Fruit fly (Drosophila melanogaster) whole organism, pupa: ENCODE data around the gene mthl8.

Source experiments
- CG10348 ChIP-seq: fragments of 200-800 bp; sonication (Bioruptor generic); IDR thresholded peaks from 2 replicates; pipeline ENCODE4 v1.3.6; 2022; ENCODE audit warnings: missing biosample characterization, missing genetic modification characterization
- CG12605 ChIP-seq: fragments of 200-800 bp; sonication (Bioruptor generic); IDR thresholded peaks from 2 replicates; pipeline ENCODE4 v1.3.6; 2022; ENCODE audit warnings: missing biosample characterization, missing genetic modification characterization
- CG13204 ChIP-seq: fragments of 200-800 bp; sonication (Bioruptor generic); optimal IDR thresholded peaks from 2 replicates; lab custom pipeline; 2018; ENCODE audit warnings: missing biosample characterization, mild to moderate bottlenecking, missing genetic modification characterization, moderate library complexity
- CG14655 ChIP-seq: fragments of 200-800 bp; sonication (Bioruptor generic); optimal IDR thresholded peaks from 3 replicates; lab custom pipeline; 2017; ENCODE audit warnings: mild to moderate bottlenecking, missing biosample characterization, missing genetic modification reagents, missing genetic modification characterization
- CG15710 ChIP-seq: fragments of 200-800 bp; sonication (Bioruptor generic); optimal IDR thresholded peaks from 2 replicates; lab custom pipeline; 2018; ENCODE audit warnings: missing biosample characterization, mild to moderate bottlenecking, missing genetic modification characterization, moderate library complexity
- CG17806 ChIP-seq: fragments of 200-800 bp; sonication (Bioruptor generic); optimal IDR thresholded peaks from 2 replicates; lab custom pipeline; 2018; ENCODE audit warnings: missing biosample characterization, mild to moderate bottlenecking, missing genetic modification characterization, moderate library complexity
- CG32121 ChIP-seq: fragments of 200-800 bp; sonication (Bioruptor generic); IDR thresholded peaks from 2 replicates; pipeline ENCODE4 v1.3.6; 2022; ENCODE audit warnings: missing biosample characterization, missing genetic modification characterization
- CG34367 ChIP-seq: fragments of 200-800 bp; sonication (Bioruptor generic); optimal IDR thresholded peaks from 2 replicates; lab custom pipeline; 2018; ENCODE audit warnings: missing biosample characterization, mild to moderate bottlenecking, missing genetic modification characterization
- CG4496 ChIP-seq: fragments of 200-800 bp; sonication (Bioruptor generic); IDR thresholded peaks from 3 replicates; pipeline ENCODE4 v1.3.6; 2022; ENCODE audit warnings: missing biosample characterization, missing genetic modification characterization
- CG8159 ChIP-seq: fragments of 200-800 bp; sonication (Bioruptor generic); optimal IDR thresholded peaks from 3 replicates; lab custom pipeline; 2018; ENCODE audit warnings: missing biosample characterization, mild to moderate bottlenecking, missing genetic modification characterization, moderate library complexity
- CG8301 ChIP-seq: fragments of 200-800 bp; sonication (Bioruptor generic); optimal IDR thresholded peaks from 2 replicates; lab custom pipeline; 2018; ENCODE audit warnings: missing biosample characterization, mild to moderate bottlenecking, missing genetic modification characterization
- CG9948 ChIP-seq: fragments of 200-800 bp; sonication (Bioruptor generic); optimal IDR thresholded peaks from 2 replicates; lab custom pipeline; 2018; ENCODE audit warnings: missing biosample characterization, mild to moderate bottlenecking, missing genetic modification characterization, moderate library complexity
- D1 ChIP-seq: fragments of 200-800 bp; sonication (Bioruptor generic); optimal IDR thresholded peaks from 2 replicates; lab custom pipeline; 2018; ENCODE audit warnings: missing biosample characterization, mild to moderate bottlenecking, missing genetic modification characterization, moderate library complexity
- EcR ChIP-seq: fragments of 200-800 bp; sonication (Bioruptor generic); optimal IDR thresholded peaks from 3 replicates; lab custom pipeline; 2019; ENCODE audit warnings: missing biosample characterization, missing genetic modification characterization, mild to moderate bottlenecking, moderate library complexity, missing genetic modification reagents
- Ets98B ChIP-seq: fragments of 200-800 bp; sonication (Bioruptor generic); IDR thresholded peaks from 2 replicates; pipeline ENCODE4 v1.3.6; 2022; ENCODE audit warnings: missing biosample characterization, missing genetic modification characterization
- Pif1A ChIP-seq: fragments of 200-800 bp; sonication (Bioruptor generic); optimal IDR thresholded peaks from 3 replicates; lab custom pipeline; 2016; ENCODE audit warnings: missing biosample characterization, missing genetic modification characterization
- Pif1B ChIP-seq: fragments of 200-800 bp; sonication (Bioruptor generic); optimal IDR thresholded peaks from 3 replicates; lab custom pipeline; 2016; ENCODE audit warnings: missing biosample characterization, missing genetic modification characterization
- Snoo ChIP-seq: fragments of 200-800 bp; sonication (Bioruptor generic); optimal IDR thresholded peaks from 3 replicates; lab custom pipeline; 2017; ENCODE audit warnings: missing biosample characterization, mild to moderate bottlenecking, missing genetic modification characterization, inconsistent platforms
- fd96Ca ChIP-seq: fragments of 200-800 bp; sonication (Bioruptor generic); IDR thresholded peaks from 3 replicates; pipeline ENCODE4 v1.3.6; 2022; ENCODE audit warnings: missing biosample characterization, missing genetic modification characterization
- gl ChIP-seq: fragments of 200-800 bp; sonication (Bioruptor generic); optimal IDR thresholded peaks from 2 replicates; lab custom pipeline; 2018; ENCODE audit warnings: missing biosample characterization, mild to moderate bottlenecking, missing genetic modification characterization
- rn ChIP-seq: fragments of 200-800 bp; sonication (Bioruptor generic); IDR thresholded peaks from 2 replicates; pipeline ENCODE4 v1.3.6; 2022; ENCODE audit warnings: missing biosample characterization, missing genetic modification characterization

Gene mthl8

DNA sequence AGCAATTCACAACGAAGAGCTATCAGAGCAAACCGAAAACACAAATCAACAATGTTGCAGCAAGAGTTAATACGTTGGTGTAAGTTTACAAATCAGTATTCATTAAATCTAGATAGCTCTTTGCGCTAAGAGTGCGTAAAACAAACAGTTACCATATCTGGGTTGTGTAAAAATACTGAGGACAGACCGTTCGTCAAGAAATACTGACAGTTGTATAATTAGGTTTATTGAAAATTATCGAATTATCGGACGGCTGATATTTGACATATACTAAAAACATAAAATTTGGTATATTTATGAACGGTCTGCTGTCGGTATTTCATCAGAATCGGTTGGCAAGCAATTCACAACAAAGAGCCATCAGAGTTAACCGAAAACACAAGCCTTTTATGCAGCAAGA is at the start of gene mthl8:
mthl8 (plus strand) TSS at position 360 of the 400 bp plus-strand sequence.
- no peak for TF ChIP-seq rn (GFP tag; lab: Robert Waterston, UW)
- TF ChIP-seq CG13204 (GFP tag; lab: Kevin White, UChicago): no peak
- no peak for TF ChIP-seq CG8159 (tag; lab: Kevin White, UChicago)
- TF ChIP-seq CG4496 (GFP tag; lab: Robert Waterston, UW): no peak
- TF ChIP-seq Pif1B (GFP tag; lab: Kevin White, UChicago): no peak
- TF ChIP-seq CG15710: no peak
- no peak for TF ChIP-seq Ets98B (GFP tag; lab: Robert Waterston, UW)
- TF ChIP-seq CG12605: no peak
- TF ChIP-seq gl (tag; lab: Kevin White, UChicago): no peak
- no peak for TF ChIP-seq D1
- no peak for TF ChIP-seq CG14655 (GFP tag; lab: Kevin White, UChicago)
- TF ChIP-seq fd96Ca: no peak
- no peak for TF ChIP-seq CG34367
- no peak for TF ChIP-seq CG17806
- TF ChIP-seq, all 21 proteins: peak for 0

DNA sequence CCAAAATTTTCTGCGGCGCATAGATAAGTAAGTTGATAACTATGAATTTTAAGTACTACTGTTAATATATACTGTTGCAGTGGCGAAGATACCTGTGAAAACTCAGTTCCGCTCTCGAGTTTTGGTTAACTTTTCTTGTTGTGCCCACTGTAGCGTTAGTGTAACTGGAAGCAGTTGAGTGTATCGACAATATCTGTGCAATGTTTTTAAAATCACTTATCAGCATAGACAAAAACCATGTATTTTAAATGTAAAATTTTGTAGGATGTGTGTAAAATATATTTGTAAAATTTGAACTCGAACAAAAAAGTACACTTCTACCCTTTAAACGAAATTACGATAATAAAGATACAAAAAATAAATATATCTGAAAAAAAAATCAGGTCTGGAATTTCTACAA is 3.7 kb downstream of the mthl8 start:
- TF ChIP-seq CG9948: no peak
- TF ChIP-seq D1: no peak
- TF ChIP-seq CG8159 (tag; lab: Kevin White, UChicago): no peak
- TF ChIP-seq CG17806: no peak
- TF ChIP-seq CG10348 (GFP tag; lab: Robert Waterston, UW): no peak
- TF ChIP-seq Pif1A (GFP tag; lab: Kevin White, UChicago): no peak
- TF ChIP-seq CG14655 (GFP tag; lab: Kevin White, UChicago): no peak
- no peak for TF ChIP-seq CG15710
- TF ChIP-seq CG32121: no peak
- TF ChIP-seq gl (tag; lab: Kevin White, UChicago): no peak
- TF ChIP-seq CG4496 (GFP tag; lab: Robert Waterston, UW): no peak

DNA sequence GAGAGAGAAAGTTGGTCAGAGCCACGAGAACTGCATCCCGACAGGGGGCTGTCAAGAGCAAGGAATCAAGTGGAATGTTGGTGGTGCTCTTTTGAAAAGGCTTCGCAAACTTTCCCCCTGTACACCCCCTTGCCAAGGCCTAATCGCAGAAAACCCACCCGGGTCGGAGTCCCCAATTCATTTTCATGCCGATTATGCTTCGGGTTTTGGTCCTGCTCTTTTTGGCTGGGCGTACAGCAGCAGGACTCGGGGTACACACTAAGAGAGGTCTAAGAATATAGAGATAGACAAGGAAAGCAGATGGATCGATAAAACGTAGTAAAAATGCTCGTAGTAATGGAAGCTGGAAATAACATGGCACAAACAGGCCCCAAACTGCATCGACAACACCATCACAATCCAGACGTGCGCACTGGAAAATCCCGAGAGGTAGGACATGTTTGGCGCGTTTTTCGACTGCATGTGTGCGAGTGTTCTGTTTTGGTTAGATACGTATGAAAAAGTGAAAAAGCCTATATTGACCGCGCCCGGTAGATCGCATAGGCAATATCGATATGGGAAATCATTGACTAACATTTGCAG is 4.6 kb downstream of the mthl8 start:
- TF ChIP-seq Pif1A (GFP tag; lab: Kevin White, UChicago): no peak
- no peak for TF ChIP-seq CG14655 (GFP tag; lab: Kevin White, UChicago)
- no peak for TF ChIP-seq D1
- TF ChIP-seq CG34367: no peak
- no peak for TF ChIP-seq CG9948
- no peak for TF ChIP-seq Pif1B (GFP tag; lab: Kevin White, UChicago)
- TF ChIP-seq fd96Ca: no peak
- TF ChIP-seq, all 21 proteins: peak for 0

DNA sequence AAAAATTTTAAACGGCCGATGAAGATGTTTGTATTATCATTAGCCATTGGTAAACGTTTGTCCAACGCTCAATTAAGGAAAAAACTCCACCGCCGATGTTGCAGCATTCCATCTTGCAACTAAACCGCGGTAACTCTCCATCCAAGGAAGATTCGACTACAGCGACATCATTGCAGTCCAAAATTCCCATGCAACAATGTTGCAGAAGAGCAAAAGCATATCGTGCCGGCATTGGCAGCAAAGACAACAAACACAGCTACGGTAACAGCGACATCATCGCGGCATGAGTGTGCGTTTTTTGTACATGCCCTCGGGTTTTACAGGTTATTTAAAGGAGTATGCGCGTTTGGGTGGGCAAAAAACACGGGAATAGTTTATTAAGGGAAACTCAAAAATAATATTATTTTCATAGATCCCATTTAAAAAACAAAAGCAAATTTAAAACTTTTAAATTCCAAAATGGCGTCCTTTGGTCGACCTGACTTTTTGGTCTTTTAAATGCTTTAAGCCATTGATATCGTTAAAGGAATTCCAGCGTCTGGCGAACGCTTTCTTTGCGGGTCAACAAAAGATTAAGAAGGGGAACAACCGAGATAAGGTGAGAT is 7.5 kb downstream of the mthl8 start:
- no peak for TF ChIP-seq CG10348 (GFP tag; lab: Robert Waterston, UW)
- TF ChIP-seq D1: no peak
- no peak for TF ChIP-seq CG9948
- TF ChIP-seq CG17806: no peak
- TF ChIP-seq EcR (GFP tag; lab: Kevin White, UChicago): no peak
- no peak for TF ChIP-seq CG12605
- TF ChIP-seq fd96Ca: no peak
- no peak for TF ChIP-seq CG15710
- TF ChIP-seq Pif1B (GFP tag; lab: Kevin White, UChicago): no peak
- TF ChIP-seq CG13204 (GFP tag; lab: Kevin White, UChicago): no peak
- no peak for TF ChIP-seq CG8159 (tag; lab: Kevin White, UChicago)
- no peak for TF ChIP-seq CG8301 (tag; lab: Kevin White, UChicago)
- no peak for TF ChIP-seq gl (tag; lab: Kevin White, UChicago)
- no peak for TF ChIP-seq CG4496 (GFP tag; lab: Robert Waterston, UW)
- no peak for TF ChIP-seq CG32121

DNA sequence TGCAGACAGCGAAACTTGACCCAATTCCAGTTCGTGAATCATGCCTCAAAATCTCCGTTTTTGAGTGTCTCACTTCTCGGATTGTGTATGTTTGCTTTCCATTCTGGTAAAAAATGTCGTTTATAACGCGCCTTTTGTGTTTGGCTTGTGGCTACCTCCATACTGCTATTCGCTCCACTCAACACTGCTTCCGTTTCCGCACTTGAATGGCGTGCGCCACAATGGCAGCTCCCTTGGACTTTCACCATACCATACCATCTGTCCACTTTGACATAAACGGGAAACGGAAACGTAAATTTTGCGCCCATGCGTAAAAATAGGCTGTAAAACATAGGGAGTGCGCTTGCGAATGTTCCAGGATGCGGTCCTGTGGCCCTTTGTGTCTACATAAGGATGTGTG is 12.4 kb downstream of the mthl8 start:
- TF ChIP-seq CG4496 (GFP tag; lab: Robert Waterston, UW) (no peak), fd96Ca (no peak), Snoo (peak; percentile 36)

DNA sequence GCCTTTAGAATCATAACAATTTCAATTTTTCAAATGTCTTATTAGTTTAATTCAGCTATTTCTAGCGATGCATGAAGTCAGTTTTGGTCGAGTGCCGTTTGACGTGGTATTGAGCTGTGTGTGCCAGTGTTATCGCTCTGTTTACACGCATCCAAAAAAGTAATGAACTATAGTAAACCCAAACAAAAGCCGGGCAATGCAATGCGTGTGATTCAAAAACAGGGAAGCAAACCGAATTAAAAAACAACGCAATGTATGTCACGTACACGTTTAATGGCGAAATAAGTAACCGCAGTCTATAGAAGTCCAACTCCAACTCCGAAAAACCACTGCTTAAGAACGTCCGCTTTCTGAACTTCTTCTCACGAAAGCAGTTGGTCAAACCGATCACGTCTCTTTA is 15.7 kb downstream of the mthl8 start:
- TF ChIP-seq CG10348 (GFP tag; lab: Robert Waterston, UW): no peak
- TF ChIP-seq Pif1A (GFP tag; lab: Kevin White, UChicago): no peak
- TF ChIP-seq CG4496 (GFP tag; lab: Robert Waterston, UW): no peak
- TF ChIP-seq CG34367: no peak
- TF ChIP-seq CG13204 (GFP tag; lab: Kevin White, UChicago): no peak
- TF ChIP-seq D1: no peak
- TF ChIP-seq Ets98B (GFP tag; lab: Robert Waterston, UW): no peak
- no peak for TF ChIP-seq CG32121
- no peak for TF ChIP-seq CG8159 (tag; lab: Kevin White, UChicago)
- TF ChIP-seq CG15710: no peak
- no peak for TF ChIP-seq CG14655 (GFP tag; lab: Kevin White, UChicago)
- TF ChIP-seq CG12605: no peak
- no peak for TF ChIP-seq CG8301 (tag; lab: Kevin White, UChicago)
- TF ChIP-seq gl (tag; lab: Kevin White, UChicago): no peak
- TF ChIP-seq Pif1B (GFP tag; lab: Kevin White, UChicago): no peak
- TF ChIP-seq EcR (GFP tag; lab: Kevin White, UChicago): no peak
- TF ChIP-seq CG17806: no peak
- TF ChIP-seq rn (GFP tag; lab: Robert Waterston, UW): no peak
